Fruit fly (Drosophila melanogaster): ENCODE results near the gene Sec8.

The Sec8 gene

dm6 chr3R:5781462-5781861, 22.7 kb upstream of the Sec8 start, which contains the start of gene kat-60L1:
kat-60L1 (plus strand) TSS chr3R:5781762.
- no peak for TF ChIP-seq pan (optimal IDR thresholded peaks at IDR 0.05)
- TF ChIP-seq dmrt93B (GFP tag; optimal IDR thresholded peaks at IDR 0.05): no peak

- TF ChIP-seq HLH106 (tag; optimal IDR thresholded peaks at IDR 0.05): no peak
- TF ChIP-seq woc (GFP tag; optimal IDR thresholded peaks at IDR 0.05): no peak
- TF ChIP-seq h (GFP tag; optimal IDR thresholded peaks at IDR 0.05): no peak
- TF ChIP-seq lola (GFP tag; optimal IDR thresholded peaks at IDR 0.05): no peak
- no peak for TF ChIP-seq jim (GFP tag; optimal IDR thresholded peaks at IDR 0.05)
- TF ChIP-seq Hr83 (GFP tag; optimal IDR thresholded peaks at IDR 0.05; ENCODE audit: poor library complexity, severe bottlenecking): no peak
- no peak for TF ChIP-seq Myc (optimal IDR thresholded peaks at IDR 0.05)
- TF ChIP-seq Hnf4 (GFP tag; optimal IDR thresholded peaks at IDR 0.05): no peak
- no peak for TF ChIP-seq ey (GFP tag; optimal IDR thresholded peaks at IDR 0.05)
- no peak for TF ChIP-seq Rel (GFP tag; optimal IDR thresholded peaks at IDR 0.05)
- no peak for TF ChIP-seq Rel (tag; optimal IDR thresholded peaks at IDR 0.05)
- no peak for TF ChIP-seq Hr78 (GFP tag; optimal IDR thresholded peaks at IDR 0.05)
Observed at dm6 chr3R:5780976-5781375, 22.2 kb upstream of the Sec8 start, which contains the start of gene CG2082. CG2082 (minus strand) TSS chr3R:5781076.

dm6 chr3R:5778731-5779593, 20.2 kb upstream of the Sec8 start, which contains the start of gene jagn:
jagn (plus strand) TSS chr3R:5779315.
- TF ChIP-seq CG32264 (GFP tag; optimal IDR thresholded peaks at IDR 0.05) (peak; percentile 26), usp (GFP tag; optimal IDR thresholded peaks at IDR 0.05) (no peak), woc (GFP tag; optimal IDR thresholded peaks at IDR 0.05) (no peak), Myc (optimal IDR thresholded peaks at IDR 0.05) (peak; percentile 85), Hnf4 (GFP tag; optimal IDR thresholded peaks at IDR 0.05) (no peak), Dif (GFP tag; optimal IDR thresholded peaks at IDR 0.05; ENCODE audit: partially characterized antibody) (no peak), foxo (GFP tag; optimal IDR thresholded peaks at IDR 0.05) (peak in 1 of 2 experiments; percentile 56), GATAd (GFP tag; optimal IDR thresholded peaks at IDR 0.05) (peak; percentile 68), h (GFP tag; optimal IDR thresholded peaks at IDR 0.05) (peak; percentile 63), Hr83 (GFP tag; optimal IDR thresholded peaks at IDR 0.05; ENCODE audit: poor library complexity, severe bottlenecking) (peak; percentile 95), br (GFP tag; optimal IDR thresholded peaks at IDR 0.05) (peak; percentile 55), Abd-B (GFP tag; optimal IDR thresholded peaks at IDR 0.05) (no peak), Hr78 (GFP tag; optimal IDR thresholded peaks at IDR 0.05) (no peak), HLH106 (tag; optimal IDR thresholded peaks at IDR 0.05) (peak; percentile 41), brk (GFP tag; optimal IDR thresholded peaks at IDR 0.05) (no peak), dsf (GFP tag; optimal IDR thresholded peaks at IDR 0.05; ENCODE audit: borderline replicate concordance) (peak; percentile 63), Vsx2 (GFP tag; optimal IDR thresholded peaks at IDR 0.05; ENCODE audit: partially characterized antibody) (no peak), CrebA (GFP tag; optimal IDR thresholded peaks at IDR 0.05; ENCODE audit: borderline replicate concordance) (no peak), CG9705 (GFP tag; optimal IDR thresholded peaks at IDR 0.05) (peak; percentile 31), dmrt93B (GFP tag; optimal IDR thresholded peaks at IDR 0.05) (peak; percentile 49), dl (GFP tag; optimal IDR thresholded peaks at IDR 0.05; ENCODE audit: insufficient read depth in 1 of 2, partially characterized antibody in 2 of 2) (no peak), Dfd (GFP tag; optimal IDR thresholded peaks at IDR 0.05) (no peak), fru (GFP tag; optimal IDR thresholded peaks at IDR 0.05) (peak; percentile 43), sage (GFP tag; optimal IDR thresholded peaks at IDR 0.05) (peak; percentile 57), psq (GFP tag; optimal IDR thresholded peaks at IDR 0.05) (peak; percentile 50), OdsH (GFP tag; optimal IDR thresholded peaks at IDR 0.05) (peak; percentile 47), Rel (GFP tag; optimal IDR thresholded peaks at IDR 0.05) (no peak), Rel (tag; optimal IDR thresholded peaks at IDR 0.05) (peak; percentile 63), Jra (GFP tag; optimal IDR thresholded peaks at IDR 0.05) (peak; percentile 68), ey (GFP tag; optimal IDR thresholded peaks at IDR 0.05) (peak; percentile 51), tai (GFP tag; optimal IDR thresholded peaks at IDR 0.05) (no peak), jim (GFP tag; optimal IDR thresholded peaks at IDR 0.05) (peak; percentile 80), lola (GFP tag; optimal IDR thresholded peaks at IDR 0.05) (no peak), sv (GFP tag; optimal IDR thresholded peaks at IDR 0.05) (peak; percentile 52), Sp1 (GFP tag; optimal IDR thresholded peaks at IDR 0.05) (peak; percentile 9), pan (optimal IDR thresholded peaks at IDR 0.05) (no peak), Mio (GFP tag; optimal IDR thresholded peaks at IDR 0.05) (peak; percentile 29), rgr (GFP tag; optimal IDR thresholded peaks at IDR 0.05) (peak; percentile 75), N (GFP tag; optimal IDR thresholded peaks at IDR 0.05) (no peak)
